Worm (Caenorhabditis elegans) whole organism, L4 larva: ENCODE results near the gene M01B2.13.

ENCODE experiments used
- F26F4.8 ChIP-seq: fragments of 200-800 bp; sonication (Bioruptor generic); conservative IDR thresholded peaks from 2 replicates; pipeline ENCODE4 v1.3.6; 2022; ENCODE audit warnings: missing genetic modification characterization, missing compliant biosample characterization
- F37D6.2 ChIP-seq: sonication (generic microtip); optimal IDR thresholded peaks from 2 replicates; lab custom pipeline; 2016; ENCODE audit warnings: mild to moderate bottlenecking, missing genetic modification characterization, missing compliant biosample characterization
- F49E8.2 ChIP-seq: sonication (generic microtip); optimal IDR thresholded peaks from 2 replicates; lab custom pipeline; 2016; ENCODE audit warnings: missing compliant biosample characterization, mild to moderate bottlenecking, missing genetic modification characterization, borderline replicate concordance
- R02D3.7 ChIP-seq: fragments of 150-350 bp; sonication (generic microtip); optimal IDR thresholded peaks from 3 replicates; lab custom pipeline; 2014; ENCODE audit warnings: missing biosample characterization, missing genetic modification characterization
- Y105C5A.15 ChIP-seq: fragments of 200-800 bp; sonication (Bioruptor generic); IDR thresholded peaks from 2 replicates; pipeline ENCODE4 v1.3.6; 2022; ENCODE audit warnings: missing genetic modification characterization, missing compliant biosample characterization
- aly-2 ChIP-seq: sonication (generic microtip); optimal IDR thresholded peaks from 2 replicates; lab custom pipeline; 2018; ENCODE audit warnings: missing biosample characterization, missing genetic modification characterization
- ama-1 ChIP-seq: fragments of 150-350 bp; optimal IDR thresholded peaks from 2 replicates; lab custom pipeline; 2014; ENCODE audit warnings: inconsistent platforms, mixed read lengths
- attf-4 ChIP-seq: sonication (generic microtip); optimal IDR thresholded peaks from 3 replicates; lab custom pipeline; 2017; ENCODE audit warnings: missing biosample characterization, missing genetic modification characterization
- ceh-28 ChIP-seq: fragments of 150-350 bp; optimal IDR thresholded peaks from 2 replicates; lab custom pipeline; 2014; ENCODE audit warnings: missing biosample characterization, missing genetic modification reagents, missing genetic modification characterization
- ceh-62 ChIP-seq: sonication (generic microtip); optimal IDR thresholded peaks from 2 replicates; lab custom pipeline; 2017; ENCODE audit warnings: missing biosample characterization, missing genetic modification characterization
- ceh-82 ChIP-seq: sonication (generic microtip); optimal IDR thresholded peaks from 2 replicates; lab custom pipeline; 2017; ENCODE audit warnings: missing biosample characterization, missing genetic modification characterization
- ctbp-1 ChIP-seq: fragments of 200-800 bp; sonication (Bioruptor generic); IDR thresholded peaks from 2 replicates; pipeline ENCODE4 v1.3.6; 2022; ENCODE audit warnings: missing genetic modification reagents, missing genetic modification characterization, missing compliant biosample characterization
- daf-12 ChIP-seq: fragments of 150-350 bp; optimal IDR thresholded peaks from 2 replicates; lab custom pipeline; 2014; ENCODE audit warnings: missing biosample characterization, missing genetic modification reagents, missing genetic modification characterization
- dmd-6 ChIP-seq: fragments of 200-800 bp; sonication (Bioruptor generic); IDR thresholded peaks from 2 replicates; pipeline ENCODE4 v1.3.6; 2022; ENCODE audit warnings: missing genetic modification reagents, missing genetic modification characterization, missing compliant biosample characterization
- dpl-1 ChIP-seq: fragments of 150-350 bp; optimal IDR thresholded peaks from 2 replicates; lab custom pipeline; 2014; ENCODE audit warnings: missing biosample characterization, missing genetic modification reagents, missing genetic modification characterization
- duxl-1 ChIP-seq: sonication (generic microtip); optimal IDR thresholded peaks from 2 replicates; lab custom pipeline; 2016; ENCODE audit warnings: mild to moderate bottlenecking, missing genetic modification characterization, moderate library complexity, missing compliant biosample characterization; ENCODE audit not compliant: poor library complexity
- egl-27 ChIP-seq: sonication (generic microtip); optimal IDR thresholded peaks from 3 replicates; lab custom pipeline; 2017; ENCODE audit warnings: missing biosample characterization, missing genetic modification reagents, missing genetic modification characterization
- fos-1 ChIP-seq: fragments of 150-350 bp; optimal IDR thresholded peaks from 2 replicates; lab custom pipeline; 2014; ENCODE audit warnings: missing biosample characterization, missing genetic modification characterization
- hif-1 ChIP-seq, 2 experiments: sonication (generic microtip); optimal IDR thresholded peaks; 2 replicates each; lab custom pipeline; 2016 to 2017; ENCODE audit warnings: missing compliant biosample characterization in 2 of 2, missing genetic modification characterization in 2 of 2, missing genetic modification reagents in 2 of 2, missing genotype in 2 of 2, mild to moderate bottlenecking in 1 of 2
- jun-1 ChIP-seq: fragments of 150-350 bp; optimal IDR thresholded peaks from 2 replicates; lab custom pipeline; 2014; ENCODE audit warnings: missing biosample characterization, missing genetic modification reagents, missing genetic modification characterization
- lim-7 ChIP-seq: fragments of 200-800 bp; sonication (Bioruptor generic); IDR thresholded peaks from 2 replicates; pipeline ENCODE4 v1.3.6; 2022; ENCODE audit warnings: missing genetic modification characterization, missing compliant biosample characterization
- lin-1 ChIP-seq: fragments of 200-800 bp; sonication (Bioruptor generic); IDR thresholded peaks from 2 replicates; pipeline ENCODE4 v1.3.6; 2022; ENCODE audit warnings: missing genetic modification reagents, missing genetic modification characterization, missing compliant biosample characterization
- lin-39 ChIP-seq: fragments of 150-350 bp; optimal IDR thresholded peaks from 2 replicates; lab custom pipeline; 2014; ENCODE audit warnings: missing biosample characterization, missing genetic modification reagents, missing genetic modification characterization
- lir-3 ChIP-seq: sonication (generic microtip); optimal IDR thresholded peaks from 2 replicates; lab custom pipeline; 2016; ENCODE audit warnings: mild to moderate bottlenecking, missing genetic modification characterization, missing compliant biosample characterization
- lsy-2 ChIP-seq, 2 experiments: fragments of 150-350 bp in 1 of 2; sonication (generic microtip) in 1 of 2; optimal IDR thresholded peaks; 2 replicates each; lab custom pipeline; 2014 to 2017; ENCODE audit warnings: missing biosample characterization in 2 of 2, missing genetic modification characterization in 2 of 2
- madf-9 ChIP-seq: fragments of 200-800 bp; sonication (Bioruptor generic); conservative IDR thresholded peaks from 2 replicates; pipeline ENCODE4 v1.3.6; 2022; ENCODE audit warnings: missing genetic modification reagents, missing genetic modification characterization, missing compliant biosample characterization
- mes-2 ChIP-seq: sonication (generic microtip); optimal IDR thresholded peaks from 2 replicates; lab custom pipeline; 2016; ENCODE audit warnings: missing genotype, mild to moderate bottlenecking, missing genetic modification characterization, missing compliant biosample characterization; ENCODE audit not compliant: poor library complexity, severe bottlenecking
- mxl-3 ChIP-seq: fragments of 200-800 bp; sonication (Bioruptor generic); optimal IDR thresholded peaks from 2 replicates; lab custom pipeline; 2018; ENCODE audit warnings: mild to moderate bottlenecking, missing genetic modification characterization, missing compliant biosample characterization
- nhr-237 ChIP-seq: sonication (generic microtip); optimal IDR thresholded peaks from 2 replicates; lab custom pipeline; 2017; ENCODE audit warnings: missing biosample characterization, missing genetic modification characterization
- nhr-76 ChIP-seq: fragments of 150-350 bp; optimal IDR thresholded peaks from 2 replicates; lab custom pipeline; 2014; ENCODE audit warnings: missing biosample characterization, missing genetic modification characterization
- nhr-77 ChIP-seq: fragments of 150-350 bp; optimal IDR thresholded peaks from 2 replicates; lab custom pipeline; 2014; ENCODE audit warnings: missing biosample characterization, missing genetic modification characterization
- pha-4 ChIP-seq, 2 experiments: fragments of 150-350 bp in 1 of 2; fragments of 200-800 bp in 1 of 2; sonication (Bioruptor generic) in 1 of 2; IDR thresholded peaks in 1 of 2; optimal IDR thresholded peaks in 1 of 2; 2 replicates each; pipeline versions ENCODE4 v1.3.6 to Lab custom; 2014 to 2022; ENCODE audit warnings: missing genetic modification characterization in 2 of 2, missing genetic modification reagents in 2 of 2, missing biosample characterization in 1 of 2, missing compliant biosample characterization in 1 of 2
- pqm-1 ChIP-seq: sonication (generic microtip); optimal IDR thresholded peaks from 2 replicates; lab custom pipeline; 2017; ENCODE audit warnings: missing biosample characterization, missing genetic modification characterization
- rbr-2 ChIP-seq: sonication (generic microtip); optimal IDR thresholded peaks from 2 replicates; lab custom pipeline; 2016; ENCODE audit warnings: missing genotype, missing genetic modification characterization, missing compliant biosample characterization
- set-16 ChIP-seq: fragments of 200-800 bp; sonication (Bioruptor generic); IDR thresholded peaks from 2 replicates; pipeline ENCODE4 v1.3.6; 2022; ENCODE audit warnings: missing genetic modification reagents, missing genetic modification characterization, missing compliant biosample characterization
- snpc-1.2 ChIP-seq: fragments of 200-800 bp; sonication (Bioruptor generic); IDR thresholded peaks from 2 replicates; pipeline ENCODE4 v1.3.6; 2022; ENCODE audit warnings: missing genetic modification reagents, missing genetic modification characterization, missing compliant biosample characterization
- snpc-4 ChIP-seq: fragments of 150-350 bp; optimal IDR thresholded peaks from 2 replicates; lab custom pipeline; 2014; ENCODE audit warnings: missing biosample characterization, missing genetic modification characterization
- tag-97 ChIP-seq: fragments of 200-800 bp; sonication (Bioruptor generic); IDR thresholded peaks from 2 replicates; pipeline ENCODE4 v1.3.6; 2022; ENCODE audit warnings: missing genetic modification characterization, missing compliant biosample characterization
- unc-62 ChIP-seq, 3 experiments: fragments of 150-350 bp in 1 of 3; sonication (generic microtip); optimal IDR thresholded peaks in 2 of 3; peaks in 1 of 3; 1 replicate in 1 of 3; 2 replicates in 2 of 3; lab custom pipeline; 2014 to 2017; ENCODE audit warnings: missing biosample characterization in 3 of 3, missing genetic modification characterization in 3 of 3, missing genetic modification reagents in 3 of 3, missing genotype in 1 of 3
- zag-1 ChIP-seq: fragments of 150-350 bp; optimal IDR thresholded peaks from 2 replicates; lab custom pipeline; 2014; ENCODE audit warnings: missing biosample characterization, missing genetic modification characterization
- zfp-2 ChIP-seq: sonication (generic microtip); optimal IDR thresholded peaks from 2 replicates; lab custom pipeline; 2016; ENCODE audit warnings: mild to moderate bottlenecking, missing genetic modification characterization, missing compliant biosample characterization
- zfp-3 ChIP-seq: fragments of 200-800 bp; sonication (Bioruptor generic); conservative IDR thresholded peaks from 2 replicates; pipeline ENCODE4 v1.3.6; 2022; ENCODE audit warnings: missing genetic modification reagents, missing genetic modification characterization, missing compliant biosample characterization
- zip-2 ChIP-seq: fragments of 150-350 bp; optimal IDR thresholded peaks from 2 replicates; lab custom pipeline; 2014; ENCODE audit warnings: missing biosample characterization, missing genetic modification characterization
- ztf-11 ChIP-seq: fragments of 150-350 bp; optimal IDR thresholded peaks from 2 replicates; lab custom pipeline; 2014; ENCODE audit warnings: missing biosample characterization, missing genetic modification characterization

The M01B2.13 gene

DNA sequence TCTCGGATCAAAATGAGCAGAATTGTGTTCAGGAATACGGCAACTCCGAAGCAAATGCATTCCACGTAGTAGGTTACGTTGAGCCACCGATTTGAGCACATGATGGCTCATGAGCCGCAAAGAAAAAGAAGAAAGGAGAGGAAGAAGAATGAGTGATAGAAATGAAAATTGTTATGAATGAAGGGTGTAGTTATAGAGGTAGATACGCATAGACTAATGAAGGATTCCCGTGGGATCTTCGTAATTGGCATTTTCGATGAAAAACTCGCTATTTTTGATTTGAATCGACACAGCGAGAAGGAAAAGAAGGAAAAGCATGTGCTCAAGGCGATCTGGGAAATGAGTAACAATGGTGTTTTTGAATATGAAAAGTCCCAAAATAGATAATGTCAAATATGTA lies 28.2 kb upstream of the M01B2.13 start, which contains the start of gene str-96:
str-96 (minus strand) TSS at position 101 of the 400 bp plus-strand sequence.
- TF ChIP-seq lsy-2 (tag; optimal IDR thresholded peaks at IDR 0.05; lab: Kevin White, UChicago) (no peak), mxl-3 (GFP tag; lab: Kevin White, UChicago) (no peak), lim-7 (GFP tag; lab: Robert Waterston, UW) (no peak), egl-27 (no peak), ceh-82 (no peak), dmd-6 (GFP tag; lab: Robert Waterston, UW) (no peak), F37D6.2 (tag; lab: Kevin White, UChicago) (no peak), unc-62 (GFP tag; optimal IDR thresholded peaks at IDR 0.05 in 1 of 2; lab: Kevin White, UChicago) (no peak), unc-62 (tag; optimal IDR thresholded peaks at IDR 0.05; lab: Kevin White, UChicago) (no peak), zfp-2 (tag; lab: Kevin White, UChicago) (no peak), ama-1 (lab: Kevin White, UChicago) (no peak), zag-1 (tag; lab: Kevin White, UChicago) (no peak), F49E8.2 (tag; lab: Kevin White, UChicago) (no peak), Y105C5A.15 (GFP tag; lab: Robert Waterston, UW) (no peak), daf-12 (tag; lab: Kevin White, UChicago) (no peak), fos-1 (no peak), ceh-62 (tag; lab: Kevin White, UChicago) (no peak), dpl-1 (no peak), zip-2 (tag; lab: Kevin White, UChicago) (no peak), lir-3 (tag; lab: Kevin White, UChicago) (no peak)

- TF ChIP-seq set-16 (GFP tag; lab: Robert Waterston, UW) (no peak), ztf-11 (no peak), zfp-3 (GFP tag; lab: Robert Waterston, UW) (no peak), tag-97 (GFP tag; lab: Robert Waterston, UW) (no peak), attf-4 (no peak), nhr-76 (no peak), ceh-62 (tag; lab: Kevin White, UChicago) (no peak), unc-62 (GFP tag; optimal IDR thresholded peaks at IDR 0.05 in 1 of 2; lab: Kevin White, UChicago) (no peak), unc-62 (tag; optimal IDR thresholded peaks at IDR 0.05; lab: Kevin White, UChicago) (no peak), ctbp-1 (GFP tag; lab: Robert Waterston, UW) (no peak), R02D3.7 (tag; lab: Kevin White, UChicago) (no peak), dpl-1 (no peak), pqm-1 (tag; lab: Kevin White, UChicago) (no peak), dmd-6 (GFP tag; lab: Robert Waterston, UW) (no peak), lin-39 (tag; lab: Kevin White, UChicago) (no peak), rbr-2 (tag; lab: Kevin White, UChicago) (no peak), jun-1 (no peak), ceh-28 (no peak), aly-2 (tag; lab: Kevin White, UChicago) (no peak)
These were observed 25.3 kb upstream of the M01B2.13 start, which contains the start of gene cyp-34A2 for ce11 chrV:15290995-15291394. Gene cyp-34A2 (minus strand): TSS chrV:15291095.

- no peak for TF ChIP-seq jun-1
- TF ChIP-seq nhr-237 (tag; lab: Kevin White, UChicago), result no peak
- TF ChIP-seq unc-62 (GFP tag; optimal IDR thresholded peaks at IDR 0.05 in 1 of 2; lab: Kevin White, UChicago), result no peak
- no peak for TF ChIP-seq unc-62 (tag; optimal IDR thresholded peaks at IDR 0.05; lab: Kevin White, UChicago)
- no peak for TF ChIP-seq madf-9
- TF ChIP-seq hif-1 (tag; optimal IDR thresholded peaks at IDR 0.05; lab: Kevin White, UChicago), result no peak
- TF ChIP-seq mes-2 (tag; lab: Kevin White, UChicago), result no peak
- no peak for TF ChIP-seq snpc-1.2
- no peak for TF ChIP-seq F26F4.8 (GFP tag; lab: Robert Waterston, UW)
- no peak for TF ChIP-seq lin-1 (GFP tag; lab: Robert Waterston, UW)
- TF ChIP-seq snpc-4 (tag; lab: Kevin White, UChicago), result no peak
- TF ChIP-seq attf-4, result no peak
- no peak for TF ChIP-seq nhr-77 (tag; lab: Kevin White, UChicago)
- TF ChIP-seq duxl-1, result no peak
- TF ChIP-seq pha-4 (GFP tag; IDR thresholded peaks at IDR 0.05; lab: Robert Waterston, UW), result no peak
- no peak for TF ChIP-seq pha-4 (tag; optimal IDR thresholded peaks at IDR 0.05; lab: Kevin White, UChicago)
These were observed 22.1 kb upstream of the M01B2.13 start, which contains the start of gene cyp-34A1 for ce11 chrV:15287856-15288255. Gene cyp-34A1 (minus strand): TSS chrV:15287956.
